Fruit fly (Drosophila melanogaster): ENCODE data around the gene Sap47.

The Sap47 gene

dm6 chr3R:15934952-15935351, at the start of gene Sap47 (continued):
- peak; percentile 10; the same call in 1 of the 2 replicates for TF ChIP-seq CG32532 (GFP tag; IDR thresholded peaks at IDR 0.05)
- peak; percentile 90 for TF ChIP-seq CG13287 (GFP tag; IDR thresholded peaks at IDR 0.05; ENCODE audit: partially characterized antibody)
- peak; percentile 58 for TF ChIP-seq HmgZ (tag; optimal IDR thresholded peaks at IDR 0.05)
- TF ChIP-seq ewg (GFP tag; optimal IDR thresholded peaks at IDR 0.05) = peak; percentile 97
- no peak for TF ChIP-seq tx (GFP tag; optimal IDR thresholded peaks at IDR 0.05)
- TF ChIP-seq Adf1 (GFP tag; IDR thresholded peaks at IDR 0.05) = peak; percentile 39; the same call in 1 of the 2 replicates
- TF ChIP-seq MESR4 (GFP tag; optimal IDR thresholded peaks at IDR 0.05) = peak; percentile 66
- TF ChIP-seq mld (GFP tag; IDR thresholded peaks at IDR 0.05; ENCODE audit: partially characterized antibody) = 0 out of 3 replicates have a peak, but pooled peaks have one; percentile 64
- TF ChIP-seq trem (tag; optimal IDR thresholded peaks at IDR 0.05) = peak; percentile 20
- TF ChIP-seq sug (tag; optimal IDR thresholded peaks at IDR 0.05) = peak; percentile 31
- peak; percentile 80 for TF ChIP-seq ato (GFP tag; IDR thresholded peaks at IDR 0.05; ENCODE audit: partially characterized antibody)
- no peak for TF ChIP-seq ind (GFP tag; optimal IDR thresholded peaks at IDR 0.05)
- TF ChIP-seq CG2678 (tag; optimal IDR thresholded peaks at IDR 0.05) = no peak
- peak; percentile 76 for TF ChIP-seq CG6791 (GFP tag; IDR thresholded peaks at IDR 0.05; ENCODE audit: partially characterized antibody)
- peak; percentile 58; the same call in 1 of the 3 replicates for TF ChIP-seq Dbx (GFP tag; IDR thresholded peaks at IDR 0.05)
- peak; percentile 77 for TF ChIP-seq knrl (GFP tag; IDR thresholded peaks at IDR 0.05; ENCODE audit: partially characterized antibody)
- TF ChIP-seq chinmo (GFP tag; IDR thresholded peaks at IDR 0.05; ENCODE audit: partially characterized antibody) = peak; percentile 96
- TF ChIP-seq Elba2 (GFP tag; optimal IDR thresholded peaks at IDR 0.05) = peak; percentile 67
- peak; percentile 65 for TF ChIP-seq inv (GFP tag; IDR thresholded peaks at IDR 0.05; ENCODE audit: partially characterized antibody)
- TF ChIP-seq NK7.1 (GFP tag; optimal IDR thresholded peaks at IDR 0.05) = no peak
- no peak for TF ChIP-seq CG12104 (GFP tag; optimal IDR thresholded peaks at IDR 0.05)
- peak; percentile 67; the same call in 2 of the 3 replicates for TF ChIP-seq HLH4C (GFP tag; IDR thresholded peaks at IDR 0.05; ENCODE audit: partially characterized antibody)
- peak; percentile 81 for TF ChIP-seq CG13624 (GFP tag; optimal IDR thresholded peaks at IDR 0.05)
- peak; percentile 71 for TF ChIP-seq E2f2 (GFP tag; IDR thresholded peaks at IDR 0.05)
- peak; percentile 74 for TF ChIP-seq CG14860 (GFP tag; IDR thresholded peaks at IDR 0.05; ENCODE audit: partially characterized antibody)
- no peak for TF ChIP-seq hkb (optimal IDR thresholded peaks at IDR 0.05)
- TF ChIP-seq hkb (GFP tag; IDR thresholded peaks at IDR 0.05) = no peak
- peak; percentile 64 for TF ChIP-seq Dref (GFP tag; IDR thresholded peaks at IDR 0.05)
- TF ChIP-seq CG34422 (GFP tag; IDR thresholded peaks at IDR 0.05) = peak; percentile 66; the same call in 1 of the 3 replicates
- TF ChIP-seq CG14710 (tag; optimal IDR thresholded peaks at IDR 0.05) = peak; percentile 17
- peak; percentile 68; the same call in 2 of the 3 replicates for TF ChIP-seq CG7963 (GFP tag; IDR thresholded peaks at IDR 0.05; ENCODE audit: partially characterized antibody)
- peak; percentile 7 for TF ChIP-seq CG10543 (GFP tag; optimal IDR thresholded peaks at IDR 0.05)
- peak; percentile 87 for TF ChIP-seq Med (GFP tag)
- TF ChIP-seq sens (GFP tag) = peak; percentile 54
- no peak for TF ChIP-seq CG12236 (GFP tag; optimal IDR thresholded peaks at IDR 0.05)
- peak; percentile 2 for TF ChIP-seq twi (tag; optimal IDR thresholded peaks at IDR 0.05)
- peak in 1 of 2 experiments; percentile 1 for TF ChIP-seq dpn (GFP tag; optimal IDR thresholded peaks at IDR 0.05)
- TF ChIP-seq CG12659 (GFP tag; optimal IDR thresholded peaks at IDR 0.05) = peak; percentile 49
- peak in 1 of 2 experiments; percentile 0 for TF ChIP-seq Hr51 (GFP tag; optimal IDR thresholded peaks at IDR 0.05)
- TF ChIP-seq CG3847 (GFP tag; IDR thresholded peaks at IDR 0.05) = peak; percentile 22; the same call in 1 of the 2 replicates
- TF ChIP-seq CG18599 (GFP tag; optimal IDR thresholded peaks at IDR 0.05) = peak; percentile 34
- peak; percentile 10 for TF ChIP-seq scrt (GFP tag; optimal IDR thresholded peaks at IDR 0.05)
- TF ChIP-seq sna (GFP tag; IDR thresholded peaks at IDR 0.05; ENCODE audit: partially characterized antibody) = peak; percentile 71
- peak; percentile 42; the same call in 1 of the 2 replicates for TF ChIP-seq gsb (GFP tag; IDR thresholded peaks at IDR 0.05)

Measured in whole organism, embryonic.